Fruit fly (Drosophila melanogaster) whole organism, embryonic: ENCODE data around the gene CkIIalpha-i3.

Source experiments
- Adf1 ChIP-seq: fragments of 200-800 bp; sonication (Bioruptor generic); IDR thresholded peaks from 2 replicates; pipeline ENCODE4 v1.3.6; 2022; ENCODE audit warnings: missing biosample characterization, missing genetic modification characterization
- Bgb ChIP-seq: fragments of 200-800 bp; sonication (Bioruptor generic); IDR thresholded peaks from 2 replicates; pipeline ENCODE4 v1.3.6; 2022; ENCODE audit warnings: missing biosample characterization, missing genetic modification characterization; ENCODE audit not compliant: partially characterized antibody
- Blimp-1 ChIP-seq: fragments of 200-800 bp; sonication (Bioruptor generic); optimal IDR thresholded peaks from 3 replicates; lab custom pipeline; 2018; ENCODE audit warnings: missing biosample characterization, missing genetic modification characterization, mild to moderate bottlenecking, moderate library complexity, missing genetic modification reagents
- Bteb2 ChIP-seq: fragments of 200-800 bp; sonication (Bioruptor generic); optimal IDR thresholded peaks from 2 replicates; lab custom pipeline; 2016; ENCODE audit warnings: missing biosample characterization, missing genetic modification characterization
- C15 ChIP-seq: fragments of 200-800 bp; sonication (Bioruptor generic); IDR thresholded peaks from 3 replicates; pipeline ENCODE4 v1.3.6; 2022; ENCODE audit warnings: missing biosample characterization, missing genetic modification characterization
- CG10565 ChIP-seq: fragments of 200-800 bp; sonication (Bioruptor generic); optimal IDR thresholded peaks from 3 replicates; lab custom pipeline; 2016; ENCODE audit warnings: missing biosample characterization, mild to moderate bottlenecking, missing genetic modification characterization
- CG13624 ChIP-seq: fragments of 200-800 bp; sonication (Bioruptor generic); optimal IDR thresholded peaks from 2 replicates; lab custom pipeline; 2016; ENCODE audit warnings: missing biosample characterization, missing genetic modification characterization
- CG14014 ChIP-seq: fragments of 200-800 bp; sonication (Bioruptor generic); IDR thresholded peaks from 2 replicates; pipeline ENCODE4 v1.3.6; 2022; ENCODE audit warnings: missing biosample characterization, missing genetic modification characterization
- CG14050 ChIP-seq: fragments of 200-800 bp; sonication (Bioruptor generic); IDR thresholded peaks from 3 replicates; pipeline ENCODE4 v1.3.6; 2022; ENCODE audit warnings: missing biosample characterization, missing genetic modification characterization
- CG14965 ChIP-seq: fragments of 200-800 bp; sonication (Bioruptor generic); optimal IDR thresholded peaks from 2 replicates; lab custom pipeline; 2016; ENCODE audit warnings: missing biosample characterization, missing genetic modification characterization, borderline replicate concordance
- CG15269 ChIP-seq: fragments of 200-800 bp; sonication (Bioruptor generic); optimal IDR thresholded peaks from 2 replicates; lab custom pipeline; 2018; ENCODE audit warnings: missing biosample characterization, mild to moderate bottlenecking, missing genetic modification characterization, moderate library complexity
- CG15479 ChIP-seq: fragments of 200-800 bp; sonication (Bioruptor generic); optimal IDR thresholded peaks from 3 replicates; lab custom pipeline; 2019; ENCODE audit warnings: missing biosample characterization, mild to moderate bottlenecking, missing genetic modification characterization, moderate library complexity
- CG18262 ChIP-seq: fragments of 200-800 bp; optimal IDR thresholded peaks from 3 replicates; lab custom pipeline; 2019; ENCODE audit warnings: missing biosample characterization, mild to moderate bottlenecking, missing genetic modification characterization, moderate library complexity
- CG2889 ChIP-seq: fragments of 200-800 bp; sonication (Bioruptor generic); IDR thresholded peaks from 3 replicates; pipeline ENCODE4 v1.3.6; 2022; ENCODE audit warnings: missing biosample characterization, missing genetic modification characterization
- CG30020 ChIP-seq: fragments of 200-800 bp; optimal IDR thresholded peaks from 2 replicates; lab custom pipeline; 2019; ENCODE audit warnings: missing biosample characterization, mild to moderate bottlenecking, missing genetic modification characterization, moderate library complexity
- CG30431 ChIP-seq: fragments of 200-800 bp; sonication (Bioruptor generic); optimal IDR thresholded peaks from 2 replicates; lab custom pipeline; 2017; ENCODE audit warnings: missing biosample characterization, missing genetic modification characterization
- CG31224 ChIP-seq: fragments of 200-800 bp; sonication (Bioruptor generic); IDR thresholded peaks from 2 replicates; pipeline ENCODE4 v1.3.6; 2022; ENCODE audit warnings: missing biosample characterization, missing genetic modification characterization
- CG4707 ChIP-seq: fragments of 200-800 bp; sonication (Bioruptor generic); optimal IDR thresholded peaks from 2 replicates; lab custom pipeline; 2018; ENCODE audit warnings: missing biosample characterization, mild to moderate bottlenecking, missing genetic modification characterization, moderate library complexity
- CG6791 ChIP-seq: fragments of 200-800 bp; sonication (Bioruptor generic); IDR thresholded peaks from 3 replicates; pipeline ENCODE4 v1.3.6; 2022; ENCODE audit warnings: missing biosample characterization, missing genetic modification characterization; ENCODE audit not compliant: partially characterized antibody
- CG7357 ChIP-seq: fragments of 200-800 bp; sonication (Bioruptor generic); IDR thresholded peaks from 3 replicates; pipeline ENCODE4 v1.3.6; 2022; ENCODE audit warnings: missing biosample characterization, missing genetic modification characterization
- CG7372 ChIP-seq: fragments of 200-800 bp; sonication (Bioruptor generic); IDR thresholded peaks from 2 replicates; pipeline ENCODE4 v1.3.6; 2022; ENCODE audit warnings: missing biosample characterization, missing genetic modification characterization
- Chrac-16 ChIP-seq: fragments of 200-800 bp; sonication (Bioruptor generic); optimal IDR thresholded peaks from 3 replicates; lab custom pipeline; 2016; ENCODE audit warnings: missing biosample characterization, missing genetic modification characterization
- Dbx ChIP-seq: fragments of 200-800 bp; sonication (Bioruptor generic); IDR thresholded peaks from 3 replicates; pipeline ENCODE4 v1.3.6; 2022; ENCODE audit warnings: missing biosample characterization, missing genetic modification characterization
- Dip3 ChIP-seq: fragments of 200-800 bp; sonication (Bioruptor generic); optimal IDR thresholded peaks from 3 replicates; lab custom pipeline; 2016; ENCODE audit warnings: missing biosample characterization, missing genetic modification characterization
- Fer2 ChIP-seq: fragments of 200-800 bp; sonication (Bioruptor generic); optimal IDR thresholded peaks from 2 replicates; lab custom pipeline; 2018; ENCODE audit warnings: missing biosample characterization, mild to moderate bottlenecking, missing genetic modification characterization, moderate library complexity
- H15 ChIP-seq: fragments of 200-800 bp; sonication (Bioruptor generic); IDR thresholded peaks from 3 replicates; pipeline ENCODE4 v1.3.6; 2022; ENCODE audit warnings: missing biosample characterization, missing genetic modification characterization
- NFAT ChIP-seq: fragments of 200-800 bp; sonication (Bioruptor generic); IDR thresholded peaks from 2 replicates; pipeline ENCODE4 v1.3.6; 2022; ENCODE audit warnings: missing biosample characterization, missing genetic modification characterization
- NK7.1 ChIP-seq: fragments of 200-800 bp; sonication (Bioruptor generic); optimal IDR thresholded peaks from 3 replicates; lab custom pipeline; 2016; ENCODE audit warnings: missing biosample characterization, missing genetic modification characterization
- NfI ChIP-seq: fragments of 200-800 bp; sonication (Bioruptor generic); optimal IDR thresholded peaks from 3 replicates; lab custom pipeline; 2018; ENCODE audit warnings: missing biosample characterization, mild to moderate bottlenecking, missing genetic modification characterization, moderate library complexity
- PHDP ChIP-seq: fragments of 200-800 bp; sonication (Bioruptor generic); optimal IDR thresholded peaks from 3 replicates; lab custom pipeline; 2018; ENCODE audit warnings: missing biosample characterization, mild to moderate bottlenecking, missing genetic modification characterization, moderate library complexity
- Side ChIP-seq: fragments of 200-800 bp; sonication (Bioruptor generic); optimal IDR thresholded peaks from 2 replicates; lab custom pipeline; 2016; ENCODE audit warnings: missing biosample characterization, missing genetic modification characterization
- Sin3A ChIP-seq: fragments of >200 bp; optimal IDR thresholded peaks from 2 replicates; lab custom pipeline; 2018
- al ChIP-seq: fragments of 200-800 bp; sonication (Bioruptor generic); IDR thresholded peaks from 2 replicates; pipeline ENCODE4 v1.3.6; 2022; ENCODE audit warnings: missing biosample characterization, missing genetic modification characterization
- btn ChIP-seq: fragments of 200-800 bp; sonication (Bioruptor generic); optimal IDR thresholded peaks from 2 replicates; lab custom pipeline; 2016; ENCODE audit warnings: missing biosample characterization, missing genetic modification characterization
- chm ChIP-seq: fragments of 200-800 bp; sonication (Bioruptor generic); IDR thresholded peaks from 2 replicates; pipeline ENCODE4 v1.3.6; 2022; ENCODE audit warnings: missing biosample characterization, missing genetic modification characterization
- ci ChIP-seq: fragments of 200-800 bp; sonication (Bioruptor generic); IDR thresholded peaks from 3 replicates; pipeline ENCODE4 v1.3.6; 2022; ENCODE audit warnings: missing biosample characterization, missing genetic modification characterization
- gem ChIP-seq: fragments of 200-800 bp; sonication (Bioruptor generic); optimal IDR thresholded peaks from 2 replicates; lab custom pipeline; 2019; ENCODE audit warnings: missing biosample characterization, mild to moderate bottlenecking, missing genetic modification characterization, moderate library complexity
- hbn ChIP-seq: fragments of 200-800 bp; sonication (Bioruptor generic); IDR thresholded peaks from 2 replicates; pipeline ENCODE4 v1.3.6; 2022; ENCODE audit warnings: missing biosample characterization, missing genetic modification characterization; ENCODE audit not compliant: partially characterized antibody
- lilli ChIP-seq: fragments of 200-800 bp; sonication (Bioruptor generic); optimal IDR thresholded peaks from 3 replicates; lab custom pipeline; 2016; ENCODE audit warnings: missing biosample characterization, missing genetic modification characterization
- luna ChIP-seq: fragments of 200-800 bp; sonication (Bioruptor generic); optimal IDR thresholded peaks from 2 replicates; lab custom pipeline; 2016; ENCODE audit warnings: missing biosample characterization, missing genetic modification characterization
- maf-S ChIP-seq: fragments of 200-800 bp; sonication (Bioruptor generic); optimal IDR thresholded peaks from 2 replicates; lab custom pipeline; 2016; ENCODE audit warnings: missing biosample characterization, missing genetic modification characterization
- mirr ChIP-seq: fragments of 200-800 bp; sonication (Bioruptor generic); optimal IDR thresholded peaks from 3 replicates; lab custom pipeline; 2018; ENCODE audit warnings: missing biosample characterization, mild to moderate bottlenecking, missing genetic modification characterization
- org-1 ChIP-seq: fragments of 200-800 bp; sonication (Bioruptor generic); optimal IDR thresholded peaks from 2 replicates; lab custom pipeline; 2017; ENCODE audit warnings: missing biosample characterization, missing genetic modification characterization
- pho ChIP-seq: fragments of 200-800 bp; sonication (Bioruptor generic); optimal IDR thresholded peaks from 2 replicates; lab custom pipeline; 2016; ENCODE audit warnings: missing biosample characterization, missing genetic modification characterization
- slp2 ChIP-seq: fragments of 200-800 bp; sonication (Bioruptor generic); optimal IDR thresholded peaks from 2 replicates; lab custom pipeline; 2016; ENCODE audit warnings: missing biosample characterization, missing genetic modification characterization
- sqz ChIP-seq: fragments of 200-800 bp; sonication (Bioruptor generic); optimal IDR thresholded peaks from 3 replicates; lab custom pipeline; 2018; ENCODE audit warnings: missing biosample characterization, mild to moderate bottlenecking, missing genetic modification characterization
- trh ChIP-seq: fragments of 200-800 bp; sonication (Bioruptor generic); optimal IDR thresholded peaks from 2 replicates; lab custom pipeline; 2016; ENCODE audit warnings: missing biosample characterization, missing genetic modification characterization
- ttk ChIP-seq: fragments of 200-800 bp; sonication (Bioruptor generic); IDR thresholded peaks from 2 replicates; pipeline ENCODE4 v2.1.2; 2022; ENCODE audit warnings: missing biosample characterization, missing genetic modification characterization
- tx ChIP-seq: fragments of 200-800 bp; sonication (Bioruptor generic); optimal IDR thresholded peaks from 2 replicates; lab custom pipeline; 2016; ENCODE audit warnings: missing biosample characterization, missing genetic modification characterization
- vnd ChIP-seq: fragments of 200-800 bp; sonication (Bioruptor generic); IDR thresholded peaks from 3 replicates; pipeline ENCODE4 v1.3.6; 2022; ENCODE audit warnings: missing biosample characterization, missing genetic modification characterization; ENCODE audit not compliant: partially characterized antibody
- z ChIP-seq: fragments of 200-800 bp; sonication (Bioruptor generic); IDR thresholded peaks from 3 replicates; pipeline ENCODE4 v1.3.6; 2022; ENCODE audit warnings: missing biosample characterization, missing genetic modification characterization
- zen2 ChIP-seq: fragments of 200-800 bp; sonication (Bioruptor generic); IDR thresholded peaks from 3 replicates; pipeline ENCODE4 v1.3.6; 2022; ENCODE audit warnings: missing biosample characterization, missing genetic modification characterization; ENCODE audit not compliant: partially characterized antibody

The CkIIalpha-i3 gene

dm6 chr3L:722386-722785 lies 12.0 kb upstream of the CkIIalpha-i3 start (continued):
- TF ChIP-seq Blimp-1 (GFP tag; lab: Kevin White, UChicago) (no peak), hbn (no peak), Side (GFP tag; lab: Kevin White, UChicago) (no peak), CG6791 (GFP tag; lab: Robert Waterston, UW) (no peak), CG7357 (GFP tag; lab: Robert Waterston, UW) (no peak), gem (tag; lab: Kevin White, UChicago) (peak; percentile 21), H15 (GFP tag; lab: Robert Waterston, UW) (peak; percentile 36; the same call in 1 of the 3 replicates), NfI (GFP tag; lab: Kevin White, UChicago) (no peak), CG31224 (GFP tag; lab: Robert Waterston, UW) (peak; percentile 32; the same call in 1 of the 2 replicates), C15 (GFP tag; lab: Robert Waterston, UW) (no peak), CG4707 (no peak), CG14965 (no peak), CG15479 (GFP tag; lab: Kevin White, UChicago) (no peak), btn (GFP tag; lab: Kevin White, UChicago) (no peak), CG14050 (peak; percentile 26; the same call in 1 of the 3 replicates), z (no peak), PHDP (tag; lab: Kevin White, UChicago) (no peak), Adf1 (GFP tag; lab: Robert Waterston, UW) (no peak), CG30431 (GFP tag; lab: Kevin White, UChicago) (no peak), CG10565 (no peak), Bgb (GFP tag; lab: Robert Waterston, UW) (no peak), ci (GFP tag; lab: Robert Waterston, UW) (peak; percentile 41; the same call in 2 of the 3 replicates), NK7.1 (no peak), zen2 (no peak), Dip3 (GFP tag; lab: Kevin White, UChicago) (no peak), CG18262 (tag; lab: Kevin White, UChicago) (no peak), vnd (no peak), Sin3A (lab: Kevin White, UChicago) (no peak), CG7372 (GFP tag; lab: Robert Waterston, UW) (0 out of 2 replicates have a peak, but pooled peaks have one; percentile 9), Dbx (GFP tag; lab: Robert Waterston, UW) (no peak), sqz (GFP tag; lab: Kevin White, UChicago) (peak; percentile 24), ttk (GFP tag; lab: Robert Waterston, UW) (peak; percentile 65), maf-S (GFP tag; lab: Kevin White, UChicago) (no peak), Chrac-16 (GFP tag; lab: Kevin White, UChicago) (no peak), CG15269 (peak; percentile 39), pho (GFP tag; lab: Kevin White, UChicago) (no peak), luna (GFP tag; lab: Kevin White, UChicago) (no peak), CG30020 (tag; lab: Kevin White, UChicago) (no peak), CG2889 (GFP tag; lab: Robert Waterston, UW) (no peak), CG14014 (GFP tag; lab: Robert Waterston, UW) (peak; percentile 61; the same call in 1 of the 2 replicates), chm (peak; percentile 60), lilli (GFP tag; lab: Kevin White, UChicago) (no peak), slp2 (no peak), org-1 (GFP tag; lab: Kevin White, UChicago) (no peak), tx (no peak), mirr (GFP tag; lab: Kevin White, UChicago) (no peak), al (GFP tag; lab: Robert Waterston, UW) (0 out of 2 replicates have a peak, but pooled peaks have one; percentile 19), Fer2 (no peak), trh (no peak), CG13624 (GFP tag; lab: Kevin White, UChicago) (no peak), NFAT (GFP tag; lab: Robert Waterston, UW) (no peak), Bteb2 (no peak)
